Worm (Caenorhabditis elegans) whole organism, L4/young adult: ENCODE results near the gene rep-1.
A peak's percentile ranks its signal among the peaks of the same experiment; 100 is the strongest.

Experiments used
- W03F9.2 ChIP-seq: fragments of 150-350 bp; optimal IDR thresholded peaks from 2 replicates; lab custom pipeline; 2014; ENCODE audit warnings: missing biosample characterization, missing genetic modification characterization
- dao-5 ChIP-seq: sonication (generic microtip); optimal IDR thresholded peaks from 2 replicates; lab custom pipeline; 2016; ENCODE audit warnings: missing genotype, missing genetic modification characterization, moderate library complexity, missing compliant biosample characterization
- him-1 ChIP-seq: sonication (generic microtip); optimal IDR thresholded peaks from 2 replicates; lab custom pipeline; 2016; ENCODE audit warnings: missing genotype, missing genetic modification reagents, missing genetic modification characterization, missing compliant biosample characterization

rep-1 gene

ce11 chrIII:1570006-1570405, at the start of gene rep-1:
Gene rep-1, plus strand, starts transcription at chrIII:1570306.
- TF ChIP-seq W03F9.2 (tag; lab: Kevin White, UChicago) (no peak), dao-5 (tag; lab: Kevin White, UChicago) (no peak), him-1 (no peak)

ce11 chrIII:1528423-1528822, 41.7 kb upstream of the rep-1 start:
- TF ChIP-seq dao-5 (tag; lab: Kevin White, UChicago): no peak
- TF ChIP-seq W03F9.2 (tag; lab: Kevin White, UChicago): no peak
- no peak for TF ChIP-seq him-1

- TF ChIP-seq dao-5 (tag; lab: Kevin White, UChicago): no peak
- TF ChIP-seq him-1: no peak
- no peak for TF ChIP-seq W03F9.2 (tag; lab: Kevin White, UChicago)
These were observed 37.2 kb upstream of the rep-1 start, which contains the start of gene snf-6 for ce11 chrIII:1532777-1533473. Gene snf-6, minus strand, starts transcription at chrIII:1532827.

- peak; percentile 8 for TF ChIP-seq W03F9.2 (tag; lab: Kevin White, UChicago)
- TF ChIP-seq him-1: no peak
These were observed 36.5 kb upstream of the rep-1 start, which contains the start of gene mtg-1 for ce11 chrIII:1533615-1534014. Gene mtg-1, plus strand, starts transcription at chrIII:1533774.

ce11 chrIII:1534431-1534830, 35.7 kb upstream of the rep-1 start:
- TF ChIP-seq W03F9.2 (tag; lab: Kevin White, UChicago) (no peak), him-1 (no peak), dao-5 (tag; lab: Kevin White, UChicago) (no peak)

- TF ChIP-seq W03F9.2 (tag; lab: Kevin White, UChicago): no peak
- no peak for TF ChIP-seq him-1
- TF ChIP-seq dao-5 (tag; lab: Kevin White, UChicago): no peak
These were observed 30.7 kb upstream of the rep-1 start for ce11 chrIII:1539366-1539765.

- TF ChIP-seq W03F9.2 (tag; lab: Kevin White, UChicago): peak; percentile 23
- no peak for TF ChIP-seq him-1
These were observed 29.9 kb upstream of the rep-1 start, which contains the start of the genes Y67D2.5 and cisd-3.2 for ce11 chrIII:1540100-1540695. Gene Y67D2.5, minus strand, starts transcription at chrIII:1540244. Gene cisd-3.2, plus strand, starts transcription at chrIII:1540493.

ce11 chrIII:1543406-1544011, 26.6 kb upstream of the rep-1 start:
- no peak for TF ChIP-seq dao-5 (tag; lab: Kevin White, UChicago)
- TF ChIP-seq W03F9.2 (tag; lab: Kevin White, UChicago): no peak
- TF ChIP-seq him-1: no peak

- TF ChIP-seq him-1 (no peak), dao-5 (tag; lab: Kevin White, UChicago) (no peak), W03F9.2 (tag; lab: Kevin White, UChicago) (no peak)
These were observed 15.8 kb upstream of the rep-1 start, which contains the start of gene ddx-35 for ce11 chrIII:1554347-1554746. Gene ddx-35, minus strand, starts transcription at chrIII:1554447.

- TF ChIP-seq W03F9.2 (tag; lab: Kevin White, UChicago): peak; percentile 62
- TF ChIP-seq dao-5 (tag; lab: Kevin White, UChicago): no peak
These were observed 11.5 kb upstream of the rep-1 start, which contains the start of the genes eelo-1 and Y67D2.2 for ce11 chrIII:1558441-1559159. Gene eelo-1, minus strand, starts transcription at chrIII:1558529. Gene Y67D2.2, plus strand, starts transcription at chrIII:1558800.

ce11 chrIII:1575651-1576050, 5.5 kb downstream of the rep-1 start:
- TF ChIP-seq him-1: no peak
- TF ChIP-seq W03F9.2 (tag; lab: Kevin White, UChicago): no peak
- TF ChIP-seq dao-5 (tag; lab: Kevin White, UChicago): no peak

ce11 chrIII:1576451-1576850, 6.3 kb downstream of the rep-1 start, which contains the start of gene Y22D7AL.7:
Gene Y22D7AL.7, plus strand, starts transcription at chrIII:1576751.
- TF ChIP-seq dao-5 (tag; lab: Kevin White, UChicago) (no peak), him-1 (no peak), W03F9.2 (tag; lab: Kevin White, UChicago) (no peak)

- no peak for TF ChIP-seq W03F9.2 (tag; lab: Kevin White, UChicago)
- no peak for TF ChIP-seq dao-5 (tag; lab: Kevin White, UChicago)
- no peak for TF ChIP-seq him-1
These were observed 8.5 kb downstream of the rep-1 start for ce11 chrIII:1578566-1578965.
